Fruit fly (Drosophila melanogaster) whole organism, pupa: ENCODE measurements around the gene Prx1.

Experiments used
- CG10348 ChIP-seq: fragments of 200-800 bp; sonication (Bioruptor generic); IDR thresholded peaks from 2 replicates; pipeline ENCODE4 v1.3.6; 2022; ENCODE audit warnings: missing biosample characterization, missing genetic modification characterization
- CG12605 ChIP-seq: fragments of 200-800 bp; sonication (Bioruptor generic); IDR thresholded peaks from 2 replicates; pipeline ENCODE4 v1.3.6; 2022; ENCODE audit warnings: missing biosample characterization, missing genetic modification characterization
- CG13204 ChIP-seq: fragments of 200-800 bp; sonication (Bioruptor generic); optimal IDR thresholded peaks from 2 replicates; lab custom pipeline; 2018; ENCODE audit warnings: missing biosample characterization, mild to moderate bottlenecking, missing genetic modification characterization, moderate library complexity
- CG14655 ChIP-seq: fragments of 200-800 bp; sonication (Bioruptor generic); optimal IDR thresholded peaks from 3 replicates; lab custom pipeline; 2017; ENCODE audit warnings: mild to moderate bottlenecking, missing biosample characterization, missing genetic modification reagents, missing genetic modification characterization
- CG15710 ChIP-seq: fragments of 200-800 bp; sonication (Bioruptor generic); optimal IDR thresholded peaks from 2 replicates; lab custom pipeline; 2018; ENCODE audit warnings: missing biosample characterization, mild to moderate bottlenecking, missing genetic modification characterization, moderate library complexity
- CG17806 ChIP-seq: fragments of 200-800 bp; sonication (Bioruptor generic); optimal IDR thresholded peaks from 2 replicates; lab custom pipeline; 2018; ENCODE audit warnings: missing biosample characterization, mild to moderate bottlenecking, missing genetic modification characterization, moderate library complexity
- CG32121 ChIP-seq: fragments of 200-800 bp; sonication (Bioruptor generic); IDR thresholded peaks from 2 replicates; pipeline ENCODE4 v1.3.6; 2022; ENCODE audit warnings: missing biosample characterization, missing genetic modification characterization
- CG34367 ChIP-seq: fragments of 200-800 bp; sonication (Bioruptor generic); optimal IDR thresholded peaks from 2 replicates; lab custom pipeline; 2018; ENCODE audit warnings: missing biosample characterization, mild to moderate bottlenecking, missing genetic modification characterization
- CG4496 ChIP-seq: fragments of 200-800 bp; sonication (Bioruptor generic); IDR thresholded peaks from 3 replicates; pipeline ENCODE4 v1.3.6; 2022; ENCODE audit warnings: missing biosample characterization, missing genetic modification characterization
- CG8159 ChIP-seq: fragments of 200-800 bp; sonication (Bioruptor generic); optimal IDR thresholded peaks from 3 replicates; lab custom pipeline; 2018; ENCODE audit warnings: missing biosample characterization, mild to moderate bottlenecking, missing genetic modification characterization, moderate library complexity
- CG8301 ChIP-seq: fragments of 200-800 bp; sonication (Bioruptor generic); optimal IDR thresholded peaks from 2 replicates; lab custom pipeline; 2018; ENCODE audit warnings: missing biosample characterization, mild to moderate bottlenecking, missing genetic modification characterization
- CG9948 ChIP-seq: fragments of 200-800 bp; sonication (Bioruptor generic); optimal IDR thresholded peaks from 2 replicates; lab custom pipeline; 2018; ENCODE audit warnings: missing biosample characterization, mild to moderate bottlenecking, missing genetic modification characterization, moderate library complexity
- D1 ChIP-seq: fragments of 200-800 bp; sonication (Bioruptor generic); optimal IDR thresholded peaks from 2 replicates; lab custom pipeline; 2018; ENCODE audit warnings: missing biosample characterization, mild to moderate bottlenecking, missing genetic modification characterization, moderate library complexity
- EcR ChIP-seq: fragments of 200-800 bp; sonication (Bioruptor generic); optimal IDR thresholded peaks from 3 replicates; lab custom pipeline; 2019; ENCODE audit warnings: missing biosample characterization, missing genetic modification characterization, mild to moderate bottlenecking, moderate library complexity, missing genetic modification reagents
- Ets98B ChIP-seq: fragments of 200-800 bp; sonication (Bioruptor generic); IDR thresholded peaks from 2 replicates; pipeline ENCODE4 v1.3.6; 2022; ENCODE audit warnings: missing biosample characterization, missing genetic modification characterization
- Pif1A ChIP-seq: fragments of 200-800 bp; sonication (Bioruptor generic); optimal IDR thresholded peaks from 3 replicates; lab custom pipeline; 2016; ENCODE audit warnings: missing biosample characterization, missing genetic modification characterization
- Pif1B ChIP-seq: fragments of 200-800 bp; sonication (Bioruptor generic); optimal IDR thresholded peaks from 3 replicates; lab custom pipeline; 2016; ENCODE audit warnings: missing biosample characterization, missing genetic modification characterization
- Snoo ChIP-seq: fragments of 200-800 bp; sonication (Bioruptor generic); optimal IDR thresholded peaks from 3 replicates; lab custom pipeline; 2017; ENCODE audit warnings: missing biosample characterization, mild to moderate bottlenecking, missing genetic modification characterization, inconsistent platforms
- fd96Ca ChIP-seq: fragments of 200-800 bp; sonication (Bioruptor generic); IDR thresholded peaks from 3 replicates; pipeline ENCODE4 v1.3.6; 2022; ENCODE audit warnings: missing biosample characterization, missing genetic modification characterization
- gl ChIP-seq: fragments of 200-800 bp; sonication (Bioruptor generic); optimal IDR thresholded peaks from 2 replicates; lab custom pipeline; 2018; ENCODE audit warnings: missing biosample characterization, mild to moderate bottlenecking, missing genetic modification characterization
- rn ChIP-seq: fragments of 200-800 bp; sonication (Bioruptor generic); IDR thresholded peaks from 2 replicates; pipeline ENCODE4 v1.3.6; 2022; ENCODE audit warnings: missing biosample characterization, missing genetic modification characterization

Gene Prx1

DNA sequence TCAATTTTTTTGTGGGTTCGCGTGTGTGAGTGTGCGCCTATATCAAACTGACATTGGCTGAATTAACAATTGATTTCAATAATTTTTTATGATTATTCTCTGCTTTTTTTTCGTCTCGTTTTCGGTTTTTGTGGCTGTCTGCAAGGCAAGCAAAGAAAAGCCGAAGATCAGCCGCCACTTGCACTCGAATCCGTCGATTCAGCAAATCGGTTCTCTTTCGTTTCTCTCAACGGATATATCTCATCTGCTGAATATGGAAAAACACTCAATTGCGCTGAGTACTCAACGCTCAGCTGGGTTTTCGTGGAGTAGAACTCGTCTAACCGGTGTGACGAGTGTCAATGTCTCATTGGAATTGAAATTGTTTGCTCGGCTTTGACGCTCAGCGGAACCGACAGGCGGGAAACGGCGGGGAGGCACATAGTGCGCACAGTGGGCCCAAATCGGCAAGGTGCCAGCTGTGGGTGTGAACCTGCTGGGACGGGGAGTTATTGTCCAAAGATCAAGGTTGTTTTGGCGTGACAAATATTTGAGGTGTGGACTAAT, 26.7 kb downstream of the Prx1 start:
- TF ChIP-seq Ets98B (GFP tag; lab: Robert Waterston, UW) (peak; percentile 45), CG32121 (GFP tag; lab: Robert Waterston, UW) (peak; percentile 31), CG15710 (peak; percentile 32), CG13204 (GFP tag; lab: Kevin White, UChicago) (no peak), rn (GFP tag; lab: Robert Waterston, UW) (0 out of 2 replicates have a peak, but pooled peaks have one; percentile 23), CG9948 (tag; lab: Kevin White, UChicago) (peak; percentile 12), CG34367 (no peak), CG4496 (GFP tag; lab: Robert Waterston, UW) (peak; percentile 72; the same call in 2 of the 3 replicates), D1 (tag; lab: Kevin White, UChicago) (peak; percentile 17), CG14655 (GFP tag; lab: Kevin White, UChicago) (peak; percentile 26), CG8159 (tag; lab: Kevin White, UChicago) (no peak), EcR (GFP tag; lab: Kevin White, UChicago) (peak; percentile 94), CG8301 (peak; percentile 14), fd96Ca (GFP tag; lab: Robert Waterston, UW) (peak; percentile 72), gl (tag; lab: Kevin White, UChicago) (no peak), Pif1A (GFP tag; lab: Kevin White, UChicago) (no peak), Snoo (no peak)
- TF ChIP-seq, all 21 proteins: peak for 11

DNA sequence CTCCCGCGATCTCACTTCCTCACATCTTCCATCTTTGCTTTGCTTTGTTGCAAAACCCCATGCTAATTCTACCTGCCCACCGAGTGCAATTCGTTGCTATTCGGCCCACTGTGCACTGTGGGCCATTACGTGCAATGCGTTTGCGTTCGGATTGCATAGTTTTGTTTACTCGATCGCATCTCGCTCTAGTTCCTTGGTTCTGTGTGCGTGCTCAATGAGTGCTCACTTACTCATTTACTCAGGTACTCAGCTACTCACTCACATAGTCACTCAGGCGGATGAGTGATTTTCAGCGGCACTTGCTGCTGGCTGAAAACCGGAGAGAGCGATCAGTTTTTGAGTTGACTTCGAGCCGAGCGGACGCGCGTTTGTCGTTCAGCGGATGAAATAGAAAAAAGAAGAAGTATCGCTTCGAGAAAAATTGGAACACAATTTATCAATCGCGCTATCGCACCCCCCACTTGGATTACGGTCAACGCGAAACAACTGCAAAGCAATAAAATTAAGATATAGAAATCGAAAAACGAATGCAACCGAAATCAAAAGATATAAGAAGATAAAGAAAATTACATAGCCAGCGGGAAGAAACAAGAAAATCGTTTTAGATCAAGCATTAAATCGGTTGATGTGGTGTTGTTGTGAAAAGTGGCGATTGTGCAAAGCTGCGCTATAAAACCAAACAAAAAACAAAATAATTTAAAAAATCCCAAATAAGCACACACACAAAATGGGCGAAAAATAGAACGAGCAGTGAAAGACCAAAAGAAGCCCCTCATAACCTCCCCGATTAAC, 27.8 kb downstream of the Prx1 start, which contains the start of gene Tollo:
TSS of gene Tollo (plus strand) at position 331 of the 792 bp plus-strand sequence.
- peak; percentile 59; the same call in 1 of the 3 replicates for TF ChIP-seq fd96Ca (GFP tag; lab: Robert Waterston, UW)
- peak; percentile 15 for TF ChIP-seq Pif1B (GFP tag; lab: Kevin White, UChicago)
- peak; percentile 16 for TF ChIP-seq CG15710
- TF ChIP-seq CG8159 (tag; lab: Kevin White, UChicago): peak; percentile 1
- no peak for TF ChIP-seq CG34367
- TF ChIP-seq CG13204 (GFP tag; lab: Kevin White, UChicago): no peak
- peak; percentile 75 for TF ChIP-seq EcR (GFP tag; lab: Kevin White, UChicago)
- TF ChIP-seq CG4496 (GFP tag; lab: Robert Waterston, UW): peak; percentile 55; the same call in 2 of the 3 replicates
- TF ChIP-seq CG8301: no peak
- TF ChIP-seq CG14655 (GFP tag; lab: Kevin White, UChicago): peak; percentile 23
- peak; percentile 37; the same call in 1 of the 2 replicates for TF ChIP-seq rn (GFP tag; lab: Robert Waterston, UW)
- peak; percentile 20 for TF ChIP-seq gl (tag; lab: Kevin White, UChicago)
- TF ChIP-seq Ets98B (GFP tag; lab: Robert Waterston, UW): peak; percentile 46; the same call in 1 of the 2 replicates
- TF ChIP-seq CG10348 (GFP tag; lab: Robert Waterston, UW): no peak
- no peak for TF ChIP-seq Snoo
- no peak for TF ChIP-seq CG17806
- TF ChIP-seq CG32121 (GFP tag; lab: Robert Waterston, UW): peak; percentile 42; the same call in 1 of the 2 replicates
- no peak for TF ChIP-seq Pif1A (GFP tag; lab: Kevin White, UChicago)
- TF ChIP-seq CG12605: peak; percentile 36; the same call in 1 of the 2 replicates
- TF ChIP-seq CG9948 (tag; lab: Kevin White, UChicago): no peak

DNA sequence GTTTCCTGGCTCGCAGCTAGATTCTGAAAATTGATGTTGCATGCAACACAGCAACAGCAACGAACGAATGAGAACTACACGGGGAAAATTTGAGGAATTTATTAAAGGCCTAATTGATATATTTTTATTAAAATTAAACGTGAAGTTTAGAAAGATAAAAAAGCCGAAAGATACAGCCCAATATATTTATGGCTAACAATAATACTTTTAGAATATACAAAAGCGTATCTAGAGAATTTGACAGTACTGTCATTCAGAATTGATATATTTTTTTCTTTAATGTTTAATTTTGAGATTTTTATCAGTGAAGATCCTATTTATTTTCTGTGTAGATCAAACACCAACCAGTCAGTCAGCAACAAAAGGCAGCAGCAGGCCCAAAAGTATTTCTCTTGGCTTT, 33.1 kb downstream of the Prx1 start:
- TF ChIP-seq CG8301 (peak; percentile 79), CG17806 (peak; percentile 81), Snoo (no peak), CG4496 (GFP tag; lab: Robert Waterston, UW) (no peak), CG10348 (GFP tag; lab: Robert Waterston, UW) (no peak), CG34367 (peak; percentile 48), CG15710 (peak; percentile 66), CG13204 (GFP tag; lab: Kevin White, UChicago) (no peak), CG32121 (GFP tag; lab: Robert Waterston, UW) (peak; percentile 66), CG14655 (GFP tag; lab: Kevin White, UChicago) (peak; percentile 80), EcR (GFP tag; lab: Kevin White, UChicago) (no peak), CG12605 (peak; percentile 6; the same call in 1 of the 2 replicates), CG9948 (tag; lab: Kevin White, UChicago) (peak; percentile 80), Ets98B (GFP tag; lab: Robert Waterston, UW) (peak; percentile 43; the same call in 1 of the 2 replicates), CG8159 (tag; lab: Kevin White, UChicago) (peak; percentile 81), Pif1A (GFP tag; lab: Kevin White, UChicago) (peak; percentile 41), gl (tag; lab: Kevin White, UChicago) (no peak), rn (GFP tag; lab: Robert Waterston, UW) (peak; percentile 54), D1 (tag; lab: Kevin White, UChicago) (peak; percentile 41), fd96Ca (GFP tag; lab: Robert Waterston, UW) (no peak), Pif1B (GFP tag; lab: Kevin White, UChicago) (no peak)

DNA sequence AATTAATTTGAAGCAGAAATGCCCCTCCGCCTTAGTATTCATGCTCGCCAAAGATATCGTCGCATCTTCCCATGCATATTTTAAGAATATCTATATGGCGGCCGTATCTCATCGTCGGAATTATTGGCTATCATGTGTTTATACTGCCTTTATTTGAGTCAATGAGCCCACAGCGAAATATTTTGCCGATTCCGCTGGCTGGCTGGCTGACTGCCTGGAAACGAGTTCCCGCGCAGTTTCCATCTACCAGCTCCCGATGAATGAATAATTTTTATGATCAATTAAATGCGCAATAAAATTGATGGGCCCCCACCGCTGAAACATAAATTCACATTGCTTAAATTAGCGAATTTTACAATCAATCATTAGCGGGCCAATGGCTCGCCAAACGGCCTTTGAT, 35.8 kb downstream of the Prx1 start:
- no peak for TF ChIP-seq D1 (tag; lab: Kevin White, UChicago)
- no peak for TF ChIP-seq fd96Ca (GFP tag; lab: Robert Waterston, UW)
- TF ChIP-seq EcR (GFP tag; lab: Kevin White, UChicago): no peak
- TF ChIP-seq CG17806: no peak
- TF ChIP-seq CG9948 (tag; lab: Kevin White, UChicago): no peak
- TF ChIP-seq Pif1A (GFP tag; lab: Kevin White, UChicago): no peak
- TF ChIP-seq CG12605: no peak
- TF ChIP-seq CG32121 (GFP tag; lab: Robert Waterston, UW): no peak
- TF ChIP-seq, all 21 proteins: peak for 0
